Fruit fly (Drosophila melanogaster) whole organism, pupa: Measurements from ENCODE around the gene CG42487.

Experiments
- CG15710 ChIP-seq: fragments of 200-800 bp; sonication (Bioruptor generic); optimal IDR thresholded peaks from 2 replicates; lab custom pipeline; 2018; ENCODE audit warnings: missing biosample characterization, mild to moderate bottlenecking, missing genetic modification characterization, moderate library complexity
- CG34367 ChIP-seq: fragments of 200-800 bp; sonication (Bioruptor generic); optimal IDR thresholded peaks from 2 replicates; lab custom pipeline; 2018; ENCODE audit warnings: missing biosample characterization, mild to moderate bottlenecking, missing genetic modification characterization
- Snoo ChIP-seq: fragments of 200-800 bp; sonication (Bioruptor generic); optimal IDR thresholded peaks from 3 replicates; lab custom pipeline; 2017; ENCODE audit warnings: missing biosample characterization, mild to moderate bottlenecking, missing genetic modification characterization, inconsistent platforms

DNA sequence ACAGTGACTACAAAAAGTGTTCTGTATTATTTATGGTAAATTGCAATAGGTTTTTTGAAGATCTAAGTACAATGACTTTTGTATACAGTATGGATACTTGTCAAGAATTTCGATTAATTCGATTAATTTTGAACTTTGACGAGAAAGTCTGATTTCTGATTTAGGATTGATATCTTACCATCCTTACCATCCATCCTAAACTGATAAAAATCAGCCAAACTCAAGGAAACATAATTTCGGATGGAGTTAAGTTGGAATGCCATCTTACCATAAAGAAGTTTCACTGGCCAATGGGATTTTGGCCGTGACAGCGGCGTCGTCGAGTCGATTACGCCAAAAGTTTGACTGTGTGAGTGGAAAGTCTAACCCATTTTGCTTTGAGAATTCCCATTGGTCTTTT lies 31.6 kb upstream of the CG42487 start, which contains the start of gene CG4815:
- TF ChIP-seq CG15710 (tag; lab: Kevin White, UChicago) = no peak
- no peak for TF ChIP-seq Snoo (tag; lab: Kevin White, UChicago)
- TF ChIP-seq CG34367 (tag; lab: Kevin White, UChicago) = no peak
